Worm (Caenorhabditis elegans) whole organism, young adult: ENCODE results near the gene C29F7.1.

Experiments
- B0019.2 ChIP-seq: fragments of 200-800 bp; sonication (Bioruptor generic); conservative IDR thresholded peaks from 2 replicates; pipeline ENCODE4 v1.3.6; 2022; ENCODE audit warnings: missing genetic modification reagents, missing genetic modification characterization, missing compliant biosample characterization
- C06A6.2 ChIP-seq: fragments of 200-800 bp; sonication (Bioruptor generic); conservative IDR thresholded peaks from 2 replicates; pipeline ENCODE4 v1.3.6; 2022; ENCODE audit warnings: missing genetic modification characterization, missing compliant biosample characterization
- D2030.7 ChIP-seq: fragments of 200-800 bp; sonication (Bioruptor generic); IDR thresholded peaks from 2 replicates; pipeline ENCODE4 v1.3.6; 2022; ENCODE audit warnings: missing genetic modification reagents, missing genetic modification characterization, missing compliant biosample characterization
- F49E8.2 ChIP-seq: sonication (generic microtip); optimal IDR thresholded peaks from 3 replicates; lab custom pipeline; 2017; ENCODE audit warnings: missing genetic modification characterization, mild to moderate bottlenecking, missing compliant biosample characterization, antibody characterized with exemption, moderate library complexity; ENCODE audit not compliant: insufficient read depth
- F57A8.1 ChIP-seq: fragments of 200-800 bp; sonication (Bioruptor generic); optimal IDR thresholded peaks from 2 replicates; lab custom pipeline; 2018; ENCODE audit warnings: mild to moderate bottlenecking, missing genetic modification characterization, moderate library complexity, missing compliant biosample characterization
- T07F8.4 ChIP-seq: sonication (generic microtip); optimal IDR thresholded peaks from 2 replicates; lab custom pipeline; 2016; ENCODE audit warnings: mild to moderate bottlenecking, missing genetic modification characterization, moderate library complexity, missing compliant biosample characterization
- Y56A3A.18 ChIP-seq: fragments of 200-800 bp; sonication (Bioruptor generic); IDR thresholded peaks from 2 replicates; pipeline ENCODE4 v1.3.6; 2022; ENCODE audit warnings: missing genetic modification reagents, missing genetic modification characterization, missing compliant biosample characterization
- Y67H2A.10 ChIP-seq: fragments of 200-800 bp; sonication (Bioruptor generic); conservative IDR thresholded peaks from 2 replicates; pipeline ENCODE4 v1.3.6; 2022; ENCODE audit warnings: missing genetic modification reagents, missing genetic modification characterization, missing compliant biosample characterization
- Y79H2A.3 ChIP-seq: fragments of 200-800 bp; sonication (Bioruptor generic); conservative IDR thresholded peaks from 2 replicates; pipeline ENCODE4 v1.3.6; 2022; ENCODE audit warnings: missing genetic modification reagents, missing genetic modification characterization, missing compliant biosample characterization
- Y95B8A.8 ChIP-seq: fragments of 200-800 bp; sonication (Bioruptor generic); IDR thresholded peaks from 2 replicates; pipeline ENCODE4 v1.3.6; 2022; ENCODE audit warnings: missing genetic modification reagents, missing genetic modification characterization, missing compliant biosample characterization
- athp-1 ChIP-seq: sonication (generic microtip); optimal IDR thresholded peaks from 2 replicates; lab custom pipeline; 2017; ENCODE audit warnings: mild to moderate bottlenecking, missing genetic modification characterization, missing compliant biosample characterization
- attf-5 ChIP-seq: fragments of 200-800 bp; sonication (Bioruptor generic); optimal IDR thresholded peaks from 2 replicates; lab custom pipeline; 2018; ENCODE audit warnings: mild to moderate bottlenecking, missing genetic modification characterization, missing compliant biosample characterization
- attf-6 ChIP-seq: fragments of 200-800 bp; sonication (Bioruptor generic); IDR thresholded peaks from 2 replicates; pipeline ENCODE4 v1.3.6; 2022; ENCODE audit warnings: missing genetic modification reagents, missing genetic modification characterization, missing compliant biosample characterization
- bed-2 ChIP-seq: fragments of 200-800 bp; sonication (Bioruptor generic); IDR thresholded peaks from 2 replicates; pipeline ENCODE4 v1.3.6; 2022; ENCODE audit warnings: missing genetic modification reagents, missing genetic modification characterization, missing compliant biosample characterization
- ccch-3 ChIP-seq: fragments of 200-800 bp; sonication (Bioruptor generic); optimal IDR thresholded peaks from 2 replicates; lab custom pipeline; 2018; ENCODE audit warnings: mild to moderate bottlenecking, missing genetic modification characterization, missing compliant biosample characterization
- ceh-100 ChIP-seq: fragments of 200-800 bp; sonication (Bioruptor generic); IDR thresholded peaks from 2 replicates; pipeline ENCODE4 v1.3.6; 2022; ENCODE audit warnings: missing genetic modification reagents, missing genetic modification characterization, missing compliant biosample characterization
- ceh-27 ChIP-seq: fragments of 200-800 bp; sonication (Bioruptor generic); optimal IDR thresholded peaks from 2 replicates; lab custom pipeline; 2018; ENCODE audit warnings: mild to moderate bottlenecking, missing genetic modification characterization, moderate library complexity, missing compliant biosample characterization
- ceh-40 ChIP-seq: fragments of 200-800 bp; sonication (Bioruptor generic); IDR thresholded peaks from 2 replicates; pipeline ENCODE4 v1.3.6; 2022; ENCODE audit warnings: missing genetic modification characterization, missing compliant biosample characterization
- ceh-79 ChIP-seq: sonication (generic microtip); optimal IDR thresholded peaks from 2 replicates; lab custom pipeline; 2017; ENCODE audit warnings: mild to moderate bottlenecking, missing genetic modification characterization, missing compliant biosample characterization
- dox-1 ChIP-seq: fragments of 200-800 bp; sonication (Bioruptor generic); IDR thresholded peaks from 2 replicates; pipeline ENCODE4 v1.3.6; 2022; ENCODE audit warnings: missing genetic modification reagents, missing genetic modification characterization, missing compliant biosample characterization
- dpff-1 ChIP-seq: sonication (generic microtip); optimal IDR thresholded peaks from 2 replicates; lab custom pipeline; 2017; ENCODE audit warnings: mild to moderate bottlenecking, missing genetic modification characterization, missing compliant biosample characterization
- dpl-1 ChIP-seq: fragments of 150-350 bp; optimal IDR thresholded peaks from 2 replicates; lab custom pipeline; 2014; ENCODE audit warnings: missing biosample characterization, missing genetic modification reagents, missing genetic modification characterization
- ekl-4 ChIP-seq: fragments of 200-800 bp; sonication (Bioruptor generic); IDR thresholded peaks from 2 replicates; pipeline ENCODE4 v1.3.6; 2022; ENCODE audit warnings: missing genetic modification reagents, missing genetic modification characterization, missing compliant biosample characterization
- ets-4 ChIP-seq: fragments of 200-800 bp; sonication (Bioruptor generic); optimal IDR thresholded peaks from 2 replicates; lab custom pipeline; 2018; ENCODE audit warnings: mild to moderate bottlenecking, missing genetic modification characterization, missing compliant biosample characterization
- hlh-26 ChIP-seq: fragments of 200-800 bp; sonication (Bioruptor generic); conservative IDR thresholded peaks from 2 replicates; pipeline ENCODE4 v1.3.6; 2022; ENCODE audit warnings: missing genetic modification reagents, missing genetic modification characterization, missing compliant biosample characterization
- hmg-1.2 ChIP-seq: fragments of 200-800 bp; sonication (Bioruptor generic); IDR thresholded peaks from 2 replicates; pipeline ENCODE4 v1.3.6; 2022; ENCODE audit warnings: missing genetic modification reagents, missing genetic modification characterization, missing compliant biosample characterization
- hsf-1 ChIP-seq: fragments of 200-800 bp; sonication (Bioruptor generic); IDR thresholded peaks from 2 replicates; pipeline ENCODE4 v1.3.6; 2022; ENCODE audit warnings: missing genetic modification reagents, missing genetic modification characterization, missing compliant biosample characterization
- lin-35 ChIP-seq, 3 experiments: fragments of 150-350 bp in 2 of 3; sonication (generic microtip) in 1 of 3; optimal IDR thresholded peaks; 2 replicates each; lab custom pipeline; 2014 to 2018; ENCODE audit warnings: missing biosample characterization in 3 of 3, missing genetic modification characterization in 3 of 3, missing genetic modification reagents in 3 of 3
- lin-40 ChIP-seq: sonication (generic microtip); optimal IDR thresholded peaks from 2 replicates; lab custom pipeline; 2016; ENCODE audit warnings: missing genetic modification characterization, mild to moderate bottlenecking, missing compliant biosample characterization, missing genotype, missing genetic modification reagents
- madf-3 ChIP-seq: fragments of 200-800 bp; sonication (Bioruptor generic); IDR thresholded peaks from 2 replicates; pipeline ENCODE4 v1.3.6; 2022; ENCODE audit warnings: missing genetic modification reagents, missing genetic modification characterization, missing compliant biosample characterization
- madf-6 ChIP-seq: fragments of 200-800 bp; sonication (Bioruptor generic); IDR thresholded peaks from 2 replicates; pipeline ENCODE4 v1.3.6; 2022; ENCODE audit warnings: missing genetic modification reagents, missing genetic modification characterization, missing compliant biosample characterization
- mes-4 ChIP-seq: sonication (generic microtip); optimal IDR thresholded peaks from 2 replicates; lab custom pipeline; 2016; ENCODE audit warnings: missing genotype, missing genetic modification characterization, missing compliant biosample characterization
- mxl-1 ChIP-seq: sonication (generic microtip); optimal IDR thresholded peaks from 2 replicates; lab custom pipeline; 2016; ENCODE audit warnings: missing genetic modification characterization, missing compliant biosample characterization
- nfya-2 ChIP-seq: fragments of 200-800 bp; sonication (Bioruptor generic); IDR thresholded peaks from 2 replicates; pipeline ENCODE4 v1.3.6; 2022; ENCODE audit warnings: missing genetic modification reagents, missing genetic modification characterization, missing compliant biosample characterization
- nhr-179 ChIP-seq: sonication (generic microtip); optimal IDR thresholded peaks from 2 replicates; lab custom pipeline; 2016; ENCODE audit warnings: mild to moderate bottlenecking, missing genetic modification characterization, missing compliant biosample characterization
- nhr-27 ChIP-seq: fragments of 200-800 bp; sonication (Bioruptor generic); optimal IDR thresholded peaks from 2 replicates; lab custom pipeline; 2018; ENCODE audit warnings: mild to moderate bottlenecking, missing genetic modification characterization, moderate library complexity, missing compliant biosample characterization
- pbrm-1 ChIP-seq: fragments of 200-800 bp; sonication (Bioruptor generic); IDR thresholded peaks from 2 replicates; pipeline ENCODE4 v1.3.6; 2022; ENCODE audit warnings: missing genetic modification reagents, missing genetic modification characterization, missing compliant biosample characterization
- repo-1 ChIP-seq: sonication (generic microtip); optimal IDR thresholded peaks from 2 replicates; lab custom pipeline; 2017; ENCODE audit warnings: mild to moderate bottlenecking, missing genetic modification characterization, missing compliant biosample characterization
- rpc-1 ChIP-seq, 2 experiments: fragments of 150-350 bp in 1 of 2; sonication (generic microtip) in 1 of 2; optimal IDR thresholded peaks; 2 replicates each; lab custom pipeline; 2014 to 2018; ENCODE audit warnings: missing biosample characterization in 1 of 2, missing genetic modification characterization in 1 of 2, missing genetic modification reagents in 1 of 2, missing genotype in 1 of 2
- snpc-1.1 ChIP-seq: sonication (generic microtip); optimal IDR thresholded peaks from 2 replicates; lab custom pipeline; 2017; ENCODE audit warnings: missing genetic modification characterization, mild to moderate bottlenecking, missing compliant biosample characterization, antibody characterized with exemption, moderate library complexity, missing genotype, missing genetic modification reagents; ENCODE audit not compliant: insufficient read depth
- tbp1 ChIP-seq: fragments of 200-800 bp; sonication (Bioruptor generic); optimal IDR thresholded peaks from 2 replicates; lab custom pipeline; 2018; ENCODE audit warnings: mild to moderate bottlenecking, missing genetic modification characterization, missing compliant biosample characterization
- tlf-1 ChIP-seq: fragments of 200-800 bp; sonication (Bioruptor generic); optimal IDR thresholded peaks from 2 replicates; lab custom pipeline; 2018; ENCODE audit warnings: mild to moderate bottlenecking, missing genetic modification characterization, missing compliant biosample characterization
- unc-62 ChIP-seq: fragments of 150-350 bp; optimal IDR thresholded peaks from 2 replicates; lab custom pipeline; 2014; ENCODE audit warnings: missing biosample characterization, missing genetic modification reagents, missing genetic modification characterization
- xnd-1 ChIP-seq: sonication (generic microtip); optimal IDR thresholded peaks from 2 replicates; lab custom pipeline; 2016; ENCODE audit warnings: missing genotype, missing genetic modification reagents, missing genetic modification characterization, missing compliant biosample characterization
- zfh-2 ChIP-seq: fragments of 200-800 bp; sonication (Bioruptor generic); conservative IDR thresholded peaks from 2 replicates; pipeline ENCODE4 v1.3.6; 2022; ENCODE audit warnings: missing genetic modification reagents, missing genetic modification characterization, missing compliant biosample characterization
- ztf-18 ChIP-seq: sonication (generic microtip); optimal IDR thresholded peaks from 2 replicates; lab custom pipeline; 2016; ENCODE audit warnings: missing genotype, mild to moderate bottlenecking, missing genetic modification characterization, missing compliant biosample characterization
- ztf-26 ChIP-seq: sonication (generic microtip); optimal IDR thresholded peaks from 2 replicates; lab custom pipeline; 2017; ENCODE audit warnings: missing genetic modification characterization, missing compliant biosample characterization
- ztf-28 ChIP-seq: fragments of 200-800 bp; sonication (Bioruptor generic); IDR thresholded peaks from 2 replicates; pipeline ENCODE4 v1.3.6; 2022; ENCODE audit warnings: missing genetic modification reagents, missing genetic modification characterization, missing compliant biosample characterization
- ztf-3 ChIP-seq: fragments of 200-800 bp; sonication (Bioruptor generic); optimal IDR thresholded peaks from 2 replicates; lab custom pipeline; 2018; ENCODE audit warnings: mild to moderate bottlenecking, missing genetic modification characterization, missing compliant biosample characterization

C29F7.1 gene

ce11 chrX:13442446-13442845 is 32.7 kb downstream of the C29F7.1 start (continued):
- TF ChIP-seq zfh-2 (GFP tag; lab: Robert Waterston, UW) (peak; percentile 40; the same call in 1 of the 2 replicates), ceh-79 (tag; lab: Kevin White, UChicago) (no peak), dpl-1 (GFP tag; lab: Kevin White, UChicago) (no peak), nfya-2 (GFP tag; lab: Robert Waterston, UW) (no peak), mxl-1 (tag; lab: Kevin White, UChicago) (no peak), unc-62 (no peak), Y79H2A.3 (GFP tag; lab: Robert Waterston, UW) (no peak), hmg-1.2 (GFP tag; lab: Robert Waterston, UW) (peak; percentile 78), madf-3 (no peak), F49E8.2 (tag; lab: Kevin White, UChicago) (no peak), dpff-1 (tag; lab: Kevin White, UChicago) (no peak), ceh-40 (GFP tag; lab: Robert Waterston, UW) (no peak), pbrm-1 (GFP tag; lab: Robert Waterston, UW) (peak; percentile 84), ceh-100 (peak; percentile 49; the same call in 1 of the 2 replicates), attf-6 (GFP tag; lab: Robert Waterston, UW) (no peak), F57A8.1 (no peak), xnd-1 (tag; lab: Kevin White, UChicago) (no peak), rpc-1 (optimal IDR thresholded peaks at IDR 0.05; lab: Kevin White, UChicago) (peak; percentile 62), rpc-1 (tag; optimal IDR thresholded peaks at IDR 0.05; lab: Kevin White, UChicago) (peak; percentile 79), tlf-1 (GFP tag; lab: Kevin White, UChicago) (no peak), madf-6 (GFP tag; lab: Robert Waterston, UW) (no peak; the same call in 1 of the 2 replicates), hlh-26 (GFP tag; lab: Robert Waterston, UW) (no peak), tbp1 (peak; percentile 92), C06A6.2 (GFP tag; lab: Robert Waterston, UW) (0 out of 2 replicates have a peak, but pooled peaks have one; percentile 34), B0019.2 (no peak), ztf-18 (tag; lab: Kevin White, UChicago) (peak; percentile 14), ceh-27 (peak; percentile 57), Y67H2A.10 (GFP tag; lab: Robert Waterston, UW) (no peak), lin-35 (GFP tag; optimal IDR thresholded peaks at IDR 0.05; lab: Kevin White, UChicago) (peak in 1 of 3 experiments; percentile 42), D2030.7 (GFP tag; lab: Robert Waterston, UW) (peak; percentile 83), mes-4 (tag; lab: Kevin White, UChicago) (no peak), snpc-1.1 (tag; lab: Kevin White, UChicago) (no peak), ztf-3 (GFP tag; lab: Kevin White, UChicago) (no peak), Y56A3A.18 (GFP tag; lab: Robert Waterston, UW) (peak; percentile 75; the same call in 1 of the 2 replicates), T07F8.4 (peak; percentile 38), lin-40 (peak; percentile 68), ztf-28 (0 out of 2 replicates have a peak, but pooled peaks have one; percentile 60), repo-1 (no peak), nhr-179 (tag; lab: Kevin White, UChicago) (peak; percentile 32), nhr-27 (tag; lab: Kevin White, UChicago) (no peak), attf-5 (GFP tag; lab: Kevin White, UChicago) (no peak), dox-1 (GFP tag; lab: Robert Waterston, UW) (peak; percentile 90), bed-2 (GFP tag; lab: Robert Waterston, UW) (no peak), hsf-1 (GFP tag; lab: Robert Waterston, UW) (no peak), ztf-26 (tag; lab: Kevin White, UChicago) (no peak), Y95B8A.8 (GFP tag; lab: Robert Waterston, UW) (no peak), ets-4 (GFP tag; lab: Kevin White, UChicago) (no peak), athp-1 (tag; lab: Kevin White, UChicago) (no peak), ekl-4 (GFP tag; lab: Robert Waterston, UW) (peak; percentile 51; the same call in 1 of the 2 replicates), ccch-3 (GFP tag; lab: Kevin White, UChicago) (no peak)
